Worm (Caenorhabditis elegans): ENCODE results near the gene Y51B9A.7.

Gene Y51B9A.7

DNA sequence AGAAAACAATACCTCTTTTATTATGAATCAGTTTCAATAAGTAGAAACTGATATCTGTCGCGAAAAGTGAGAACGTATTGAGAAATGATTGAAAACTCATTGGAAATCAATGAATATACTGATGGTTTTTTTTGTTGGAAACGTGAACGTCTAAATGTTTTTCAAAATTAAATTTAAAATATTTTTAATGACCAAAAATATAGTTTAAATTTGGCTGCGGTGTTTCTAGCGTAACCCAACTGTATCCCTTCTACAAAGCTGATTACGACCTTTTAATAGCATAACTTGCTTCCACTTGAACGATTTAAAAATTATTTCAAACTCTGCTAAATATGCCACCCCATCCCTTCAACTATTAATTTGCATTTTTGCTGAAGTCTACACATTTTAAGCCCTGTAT, 11.7 kb downstream of the Y51B9A.7 start, which contains the start of gene M176.9 (continued):
- no peak for TF ChIP-seq ceh-88 (GFP tag; IDR thresholded peaks at IDR 0.05)

DNA sequence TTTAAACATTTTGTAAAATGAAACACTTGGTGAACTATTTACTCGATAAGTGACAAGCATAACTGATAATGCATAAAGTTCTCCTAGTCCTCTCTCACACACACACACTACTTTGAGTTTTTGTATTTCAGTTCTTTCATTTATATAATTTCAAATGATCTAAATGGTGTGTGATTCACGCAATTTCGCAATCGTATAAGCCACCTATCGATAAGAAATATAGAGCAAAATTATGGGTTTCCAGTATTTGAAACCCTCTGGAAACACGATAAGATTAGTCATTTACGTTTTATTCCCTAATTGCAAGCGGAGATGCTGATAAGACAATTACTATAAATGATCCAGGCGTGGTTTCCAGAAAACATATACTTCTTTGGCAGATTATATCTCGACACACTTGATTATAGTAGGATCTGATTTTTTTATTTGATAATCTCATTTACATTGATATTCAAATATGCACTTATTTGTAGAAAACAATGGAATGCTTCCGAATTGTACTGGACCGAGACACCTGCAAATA, 12.3 kb downstream of the Y51B9A.7 start, which contains the start of gene arrd-3:
arrd-3 (plus strand) TSS at position 473 of the 523 bp plus-strand sequence.
- no peak for TF ChIP-seq lin-14 (GFP tag; optimal IDR thresholded peaks at IDR 0.05)
- TF ChIP-seq lin-13 (GFP tag; optimal IDR thresholded peaks at IDR 0.05), result no peak
- TF ChIP-seq elt-2 (tag; optimal IDR thresholded peaks at IDR 0.05), result peak; percentile 66
- TF ChIP-seq lin-39 (tag; optimal IDR thresholded peaks at IDR 0.05), result no peak
- TF ChIP-seq isw-1 (GFP tag; IDR thresholded peaks at IDR 0.05), result no peak
- no peak for TF ChIP-seq efl-1 (optimal IDR thresholded peaks at IDR 0.05)
- TF ChIP-seq efl-1 (GFP tag; optimal IDR thresholded peaks at IDR 0.05 in 1 of 2), result no peak
- TF ChIP-seq ceh-8 (GFP tag; optimal IDR thresholded peaks at IDR 0.05), result no peak
- no peak for TF ChIP-seq aha-1 (tag; optimal IDR thresholded peaks at IDR 0.05)
- TF ChIP-seq pag-3 (tag; optimal IDR thresholded peaks at IDR 0.05; ENCODE audit: borderline replicate concordance, insufficient read depth), result no peak
- no peak for TF ChIP-seq pax-3 (tag; optimal IDR thresholded peaks at IDR 0.05)
- no peak for TF ChIP-seq swsn-7 (tag; optimal IDR thresholded peaks at IDR 0.05)
- TF ChIP-seq tlp-1 (tag; optimal IDR thresholded peaks at IDR 0.05), result peak; percentile 10

DNA sequence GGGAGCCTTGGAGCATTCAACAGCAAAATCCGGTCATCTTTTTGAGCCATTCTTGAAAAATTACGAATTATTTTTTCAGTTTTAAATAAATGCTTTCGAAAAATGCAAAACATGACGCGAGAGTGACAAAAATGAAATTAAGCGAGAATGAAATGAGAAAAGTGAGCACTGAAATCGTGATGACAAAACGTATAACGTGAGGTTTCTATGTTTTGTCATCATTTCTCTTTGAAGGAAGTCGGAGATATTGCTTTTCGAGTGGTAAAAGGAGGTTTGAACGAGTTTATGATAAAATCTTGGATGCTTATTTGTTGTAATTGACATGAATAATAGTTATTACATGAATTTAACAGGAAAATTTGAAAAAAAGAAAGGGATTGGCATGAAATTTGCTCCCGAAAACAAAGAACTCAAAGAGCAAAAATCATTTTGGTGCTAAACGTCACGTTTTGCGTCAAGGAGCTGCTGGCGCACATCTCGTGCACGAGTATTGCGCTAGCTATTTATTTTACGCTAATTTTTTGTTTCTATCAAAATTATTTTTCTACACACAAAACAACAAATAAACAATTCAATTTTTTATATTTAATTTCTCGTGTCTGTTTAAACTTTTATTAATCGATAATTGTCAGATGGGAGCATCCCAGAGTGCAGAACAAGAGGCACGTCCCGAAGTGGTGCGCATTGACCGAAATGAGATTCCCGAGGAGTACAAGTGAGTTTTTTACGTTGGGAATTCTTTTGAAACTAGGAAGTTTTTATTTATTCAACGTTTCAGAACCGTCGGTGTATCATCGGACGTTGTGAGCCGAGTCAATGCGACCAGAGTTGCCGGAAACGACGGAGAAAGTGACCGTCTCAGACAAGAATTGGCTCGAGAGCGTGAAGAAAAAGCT, 16.8 kb downstream of the Y51B9A.7 start, which contains the start of the genes gss-1 and chch-3:
gss-1 (minus strand) TSS at position 51 of the 896 bp plus-strand sequence.
chch-3 (plus strand) TSS at position 633 of the 896 bp plus-strand sequence.
- TF ChIP-seq unc-130 (tag; optimal IDR thresholded peaks at IDR 0.05) (peak; percentile 39), ztf-11 (tag; optimal IDR thresholded peaks at IDR 0.05) (no peak), nhr-11 (tag; optimal IDR thresholded peaks at IDR 0.05) (peak; percentile 61), ceh-90 (tag; optimal IDR thresholded peaks at IDR 0.05) (no peak), C16A3.4 (tag; optimal IDR thresholded peaks at IDR 0.05) (peak; percentile 38), unc-30 (tag; optimal IDR thresholded peaks at IDR 0.05) (no peak), nhr-85 (tag) (peak; percentile 80), aha-1 (tag; optimal IDR thresholded peaks at IDR 0.05) (no peak), efl-3 (GFP tag; optimal IDR thresholded peaks at IDR 0.05) (no peak), pag-3 (tag; optimal IDR thresholded peaks at IDR 0.05; ENCODE audit: borderline replicate concordance, insufficient read depth) (no peak), snu-23 (GFP tag; optimal IDR thresholded peaks at IDR 0.05) (peak; percentile 74), egl-13 (tag; optimal IDR thresholded peaks at IDR 0.05) (peak; percentile 33), lin-35 (GFP tag; optimal IDR thresholded peaks at IDR 0.05) (peak; percentile 75 to 81), unc-98 (GFP tag; IDR thresholded peaks at IDR 0.05) (no peak), nhr-47 (tag; optimal IDR thresholded peaks at IDR 0.05) (peak; percentile 74), vab-15 (tag; optimal IDR thresholded peaks at IDR 0.05) (no peak), ets-5 (GFP tag; IDR thresholded peaks at IDR 0.05) (no peak), lin-13 (GFP tag; optimal IDR thresholded peaks at IDR 0.05) (peak; percentile 42), dpl-1 (GFP tag; optimal IDR thresholded peaks at IDR 0.05) (peak; percentile 44 to 77 (median 75)), xbp-1 (tag; optimal IDR thresholded peaks at IDR 0.05) (peak; percentile 65), nhr-77 (tag; optimal IDR thresholded peaks at IDR 0.05) (peak; percentile 7), egl-27 (tag; optimal IDR thresholded peaks at IDR 0.05) (no peak), fkh-10 (GFP tag; optimal IDR thresholded peaks at IDR 0.05) (no peak), ztf-4 (tag; optimal IDR thresholded peaks at IDR 0.05) (no peak), rnt-1 (tag; optimal IDR thresholded peaks at IDR 0.05) (peak; percentile 79), nhr-20 (tag; optimal IDR thresholded peaks at IDR 0.05) (peak; percentile 80), nhr-28 (tag; optimal IDR thresholded peaks at IDR 0.05) (no peak), ceh-63 (GFP tag; optimal IDR thresholded peaks at IDR 0.05) (no peak), lsy-2 (tag; optimal IDR thresholded peaks at IDR 0.05) (peak; percentile 71 to 84), F16B12.6 (tag; optimal IDR thresholded peaks at IDR 0.05) (peak; percentile 58), grh-1 (GFP tag; IDR thresholded peaks at IDR 0.05) (peak; percentile 49; the same call in 1 of the 2 replicates), aly-2 (tag; optimal IDR thresholded peaks at IDR 0.05) (peak; percentile 22), nhr-90 (tag; optimal IDR thresholded peaks at IDR 0.05; ENCODE audit: poor library complexity) (peak; percentile 28), swsn-7 (tag; optimal IDR thresholded peaks at IDR 0.05) (peak; percentile 66), skn-1 (tag; optimal IDR thresholded peaks at IDR 0.05) (peak; percentile 68), nhr-19 (GFP tag; conservative IDR thresholded peaks at IDR 0.05) (peak; percentile 77), lin-14 (GFP tag; optimal IDR thresholded peaks at IDR 0.05) (peak; percentile 81)

Data from whole organism, L1 larva.